Worm (Caenorhabditis elegans) whole organism, young adult: ENCODE data around the gene ZK287.1.

Experiments used
- ama-1 ChIP-seq, 3 experiments: fragments of 150-350 bp in 1 of 3; sonication (generic microtip) in 2 of 3; optimal IDR thresholded peaks; 2 replicates each; lab custom pipeline; 2014 to 2018; ENCODE audit warnings: missing biosample characterization in 2 of 3, missing genetic modification characterization in 2 of 3, missing genetic modification reagents in 2 of 3
- ccch-3 ChIP-seq: fragments of 200-800 bp; sonication (Bioruptor generic); optimal IDR thresholded peaks from 2 replicates; lab custom pipeline; 2018; ENCODE audit warnings: mild to moderate bottlenecking, missing genetic modification characterization, missing compliant biosample characterization
- lin-40 ChIP-seq: sonication (generic microtip); optimal IDR thresholded peaks from 2 replicates; lab custom pipeline; 2016; ENCODE audit warnings: missing genetic modification characterization, mild to moderate bottlenecking, missing compliant biosample characterization, missing genotype, missing genetic modification reagents
- lin-54 ChIP-seq: fragments of 200-800 bp; sonication (Bioruptor generic); optimal IDR thresholded peaks from 2 replicates; lab custom pipeline; 2018; ENCODE audit warnings: mild to moderate bottlenecking, missing genetic modification characterization, missing compliant biosample characterization
- madf-6 ChIP-seq: fragments of 200-800 bp; sonication (Bioruptor generic); IDR thresholded peaks from 2 replicates; pipeline ENCODE4 v1.3.6; 2022; ENCODE audit warnings: missing genetic modification reagents, missing genetic modification characterization, missing compliant biosample characterization
- madf-8 ChIP-seq: fragments of 200-800 bp; sonication (Bioruptor generic); conservative IDR thresholded peaks from 2 replicates; pipeline ENCODE4 v1.3.6; 2022; ENCODE audit warnings: missing genetic modification reagents, missing genetic modification characterization, missing compliant biosample characterization
- mcd-1 ChIP-seq: fragments of 200-800 bp; sonication (Bioruptor generic); IDR thresholded peaks from 2 replicates; pipeline ENCODE4 v1.3.6; 2022; ENCODE audit warnings: missing genetic modification reagents, missing genetic modification characterization, missing compliant biosample characterization
- sea-2 ChIP-seq: fragments of 200-800 bp; sonication (Bioruptor generic); IDR thresholded peaks from 2 replicates; pipeline ENCODE4 v1.3.6; 2022; ENCODE audit warnings: missing genetic modification characterization, missing compliant biosample characterization
- snpc-3.4 ChIP-seq: sonication (generic microtip); optimal IDR thresholded peaks from 2 replicates; lab custom pipeline; 2017; ENCODE audit warnings: missing genetic modification characterization, mild to moderate bottlenecking, missing compliant biosample characterization, antibody characterized with exemption, moderate library complexity, missing genotype, missing genetic modification reagents
- unc-62 ChIP-seq: fragments of 150-350 bp; optimal IDR thresholded peaks from 2 replicates; lab custom pipeline; 2014; ENCODE audit warnings: missing biosample characterization, missing genetic modification reagents, missing genetic modification characterization
- ztf-26 ChIP-seq: sonication (generic microtip); optimal IDR thresholded peaks from 2 replicates; lab custom pipeline; 2017; ENCODE audit warnings: missing genetic modification characterization, missing compliant biosample characterization

DNA sequence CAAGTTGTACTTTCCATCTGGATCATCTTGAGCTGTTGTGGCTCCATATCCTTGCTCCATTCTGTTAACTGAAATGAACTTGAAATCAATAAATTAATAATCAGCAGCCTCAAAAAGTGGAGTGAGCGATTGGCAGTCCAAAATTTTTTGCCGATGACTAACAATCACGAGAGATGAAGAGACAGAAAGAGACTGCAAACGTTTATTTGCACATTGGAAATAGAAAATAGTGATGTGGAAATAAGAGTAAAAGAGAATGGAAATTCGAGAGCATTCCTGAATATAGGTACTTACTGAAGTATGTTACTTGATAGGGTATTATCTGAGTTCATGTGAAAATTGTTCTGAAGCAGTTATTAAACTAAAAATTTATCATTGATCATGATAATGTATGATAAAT lies 43.3 kb downstream of the ZK287.1 start, which contains the start of gene tag-120:
- TF ChIP-seq lin-54 (GFP tag; lab: Kevin White, UChicago) (no peak), lin-40 (tag; lab: Kevin White, UChicago) (no peak), mcd-1 (GFP tag; lab: Robert Waterston, UW) (no peak), ama-1 (optimal IDR thresholded peaks at IDR 0.05; lab: Kevin White, UChicago) (no peak), ama-1 (GFP tag; optimal IDR thresholded peaks at IDR 0.05; lab: Kevin White, UChicago) (no peak), madf-8 (GFP tag; lab: Robert Waterston, UW) (no peak), ccch-3 (GFP tag; lab: Kevin White, UChicago) (no peak), snpc-3.4 (tag; lab: Kevin White, UChicago) (no peak), madf-6 (GFP tag; lab: Robert Waterston, UW) (no peak), unc-62 (GFP tag; lab: Kevin White, UChicago) (no peak), ztf-26 (tag; lab: Kevin White, UChicago) (no peak), sea-2 (GFP tag; lab: Robert Waterston, UW) (no peak)
